Worm (Caenorhabditis elegans) whole organism, L4 larva: ENCODE measurements around the gene glb-7.

Experiments used
- D1046.2 ChIP-seq: fragments of 200-800 bp; sonication (Bioruptor generic); IDR thresholded peaks from 2 replicates; pipeline ENCODE4 v1.3.6; 2022; ENCODE audit warnings: missing genetic modification characterization, missing compliant biosample characterization
- F10B5.3 ChIP-seq: sonication (generic microtip); optimal IDR thresholded peaks from 2 replicates; lab custom pipeline; 2016; ENCODE audit warnings: mild to moderate bottlenecking, missing genetic modification characterization, missing compliant biosample characterization
- F44E2.7 ChIP-seq: fragments of 200-800 bp; sonication (Bioruptor generic); IDR thresholded peaks from 2 replicates; pipeline ENCODE4 v2.1.2; 2022; ENCODE audit warnings: missing genetic modification characterization, missing compliant biosample characterization
- R02D3.7 ChIP-seq: fragments of 150-350 bp; sonication (generic microtip); optimal IDR thresholded peaks from 3 replicates; lab custom pipeline; 2014; ENCODE audit warnings: missing biosample characterization, missing genetic modification characterization
- Y105C5A.15 ChIP-seq: fragments of 200-800 bp; sonication (Bioruptor generic); IDR thresholded peaks from 2 replicates; pipeline ENCODE4 v1.3.6; 2022; ENCODE audit warnings: missing genetic modification characterization, missing compliant biosample characterization
- Y48G9A.11 ChIP-seq: fragments of 200-800 bp; sonication (Bioruptor generic); IDR thresholded peaks from 2 replicates; pipeline ENCODE4 v1.3.6; 2022; ENCODE audit warnings: missing genetic modification reagents, missing genetic modification characterization, missing compliant biosample characterization
- Y75B8A.6 ChIP-seq: fragments of 200-800 bp; sonication (Bioruptor generic); IDR thresholded peaks from 2 replicates; pipeline ENCODE4 v1.3.6; 2022; ENCODE audit warnings: missing genetic modification reagents, missing genetic modification characterization, missing compliant biosample characterization
- ZK546.5 ChIP-seq, 2 experiments: sonication (generic microtip); optimal IDR thresholded peaks; 2 replicates each; lab custom pipeline; 2017; ENCODE audit warnings: missing biosample characterization in 2 of 2, missing genetic modification characterization in 2 of 2
- aha-1 ChIP-seq: fragments of 150-350 bp; peaks from one replicate; lab custom pipeline; 2014; ENCODE audit warnings: missing biosample characterization, missing genetic modification characterization
- aly-2 ChIP-seq: sonication (generic microtip); optimal IDR thresholded peaks from 2 replicates; lab custom pipeline; 2018; ENCODE audit warnings: missing biosample characterization, missing genetic modification characterization
- ama-1 ChIP-seq: fragments of 150-350 bp; optimal IDR thresholded peaks from 2 replicates; lab custom pipeline; 2014; ENCODE audit warnings: inconsistent platforms, mixed read lengths
- cey-2 ChIP-seq: sonication (generic microtip); optimal IDR thresholded peaks from 3 replicates; lab custom pipeline; 2017; ENCODE audit warnings: missing genetic modification characterization, mild to moderate bottlenecking, missing compliant biosample characterization, antibody characterized with exemption, borderline replicate concordance; ENCODE audit not compliant: insufficient read depth
- ctbp-1 ChIP-seq: fragments of 200-800 bp; sonication (Bioruptor generic); IDR thresholded peaks from 2 replicates; pipeline ENCODE4 v1.3.6; 2022; ENCODE audit warnings: missing genetic modification reagents, missing genetic modification characterization, missing compliant biosample characterization
- dmd-6 ChIP-seq: fragments of 200-800 bp; sonication (Bioruptor generic); IDR thresholded peaks from 2 replicates; pipeline ENCODE4 v1.3.6; 2022; ENCODE audit warnings: missing genetic modification reagents, missing genetic modification characterization, missing compliant biosample characterization
- dpl-1 ChIP-seq: fragments of 150-350 bp; optimal IDR thresholded peaks from 2 replicates; lab custom pipeline; 2014; ENCODE audit warnings: missing biosample characterization, missing genetic modification reagents, missing genetic modification characterization
- dve-1 ChIP-seq: sonication (generic microtip); optimal IDR thresholded peaks from 2 replicates; lab custom pipeline; 2017; ENCODE audit warnings: antibody characterized with exemption, mild to moderate bottlenecking, missing genetic modification characterization, missing compliant biosample characterization; ENCODE audit not compliant: insufficient read depth
- egl-43 ChIP-seq: fragments of 200-800 bp; sonication (Bioruptor generic); IDR thresholded peaks from 2 replicates; pipeline ENCODE4 v1.3.6; 2022; ENCODE audit warnings: missing genetic modification reagents, missing genetic modification characterization, missing compliant biosample characterization
- gei-8 ChIP-seq: fragments of 200-800 bp; sonication (Bioruptor generic); optimal IDR thresholded peaks from 2 replicates; lab custom pipeline; 2018; ENCODE audit warnings: mild to moderate bottlenecking, missing genetic modification characterization, missing compliant biosample characterization
- hlh-11 ChIP-seq: fragments of 200-800 bp; sonication (Bioruptor generic); optimal IDR thresholded peaks from 2 replicates; lab custom pipeline; 2018; ENCODE audit warnings: mild to moderate bottlenecking, missing genetic modification characterization, missing compliant biosample characterization
- hlh-30 ChIP-seq: sonication (generic microtip); optimal IDR thresholded peaks from 2 replicates; lab custom pipeline; 2017; ENCODE audit warnings: antibody characterized with exemption, mild to moderate bottlenecking, missing genetic modification characterization, missing compliant biosample characterization; ENCODE audit not compliant: insufficient read depth
- lin-29 ChIP-seq: fragments of 200-800 bp; sonication (Bioruptor generic); IDR thresholded peaks from 2 replicates; pipeline ENCODE4 v1.3.6; 2022; ENCODE audit warnings: missing genetic modification reagents, missing genetic modification characterization, missing compliant biosample characterization
- lin-39 ChIP-seq: fragments of 150-350 bp; optimal IDR thresholded peaks from 2 replicates; lab custom pipeline; 2014; ENCODE audit warnings: missing biosample characterization, missing genetic modification reagents, missing genetic modification characterization
- lsy-2 ChIP-seq, 2 experiments: fragments of 150-350 bp in 1 of 2; sonication (generic microtip) in 1 of 2; optimal IDR thresholded peaks; 2 replicates each; lab custom pipeline; 2014 to 2017; ENCODE audit warnings: missing biosample characterization in 2 of 2, missing genetic modification characterization in 2 of 2
- madf-9 ChIP-seq: fragments of 200-800 bp; sonication (Bioruptor generic); conservative IDR thresholded peaks from 2 replicates; pipeline ENCODE4 v1.3.6; 2022; ENCODE audit warnings: missing genetic modification reagents, missing genetic modification characterization, missing compliant biosample characterization
- mdl-1 ChIP-seq, 2 experiments: fragments of 150-350 bp in 1 of 2; sonication (generic microtip) in 1 of 2; optimal IDR thresholded peaks; 2 replicates each; lab custom pipeline; 2014 to 2017; ENCODE audit warnings: missing biosample characterization in 2 of 2, missing genetic modification characterization in 2 of 2
- mep-1 ChIP-seq: fragments of 150-350 bp; sonication (generic microtip); optimal IDR thresholded peaks from 3 replicates; lab custom pipeline; 2014; ENCODE audit warnings: missing biosample characterization, missing genetic modification characterization
- mes-2 ChIP-seq: sonication (generic microtip); optimal IDR thresholded peaks from 2 replicates; lab custom pipeline; 2016; ENCODE audit warnings: missing genotype, mild to moderate bottlenecking, missing genetic modification characterization, missing compliant biosample characterization; ENCODE audit not compliant: poor library complexity, severe bottlenecking
- mxl-2 ChIP-seq: fragments of 200-800 bp; sonication (Bioruptor generic); conservative IDR thresholded peaks from 2 replicates; pipeline ENCODE4 v1.3.6; 2022; ENCODE audit warnings: missing genetic modification reagents, missing genetic modification characterization, missing compliant biosample characterization
- mxl-3 ChIP-seq: fragments of 200-800 bp; sonication (Bioruptor generic); optimal IDR thresholded peaks from 2 replicates; lab custom pipeline; 2018; ENCODE audit warnings: mild to moderate bottlenecking, missing genetic modification characterization, missing compliant biosample characterization
- nhr-10 ChIP-seq: fragments of 150-350 bp; optimal IDR thresholded peaks from 2 replicates; lab custom pipeline; 2014; ENCODE audit warnings: missing biosample characterization, missing genetic modification characterization
- nhr-102 ChIP-seq: sonication (generic microtip); optimal IDR thresholded peaks from 2 replicates; lab custom pipeline; 2016; ENCODE audit warnings: mild to moderate bottlenecking, missing genetic modification characterization, moderate library complexity, missing compliant biosample characterization
- nhr-237 ChIP-seq: sonication (generic microtip); optimal IDR thresholded peaks from 2 replicates; lab custom pipeline; 2017; ENCODE audit warnings: missing biosample characterization, missing genetic modification characterization
- nhr-28 ChIP-seq: fragments of 150-350 bp; optimal IDR thresholded peaks from 2 replicates; lab custom pipeline; 2014; ENCODE audit warnings: missing biosample characterization, missing genetic modification characterization
- nhr-41 ChIP-seq: fragments of 200-800 bp; sonication (Bioruptor generic); IDR thresholded peaks from 2 replicates; pipeline ENCODE4 v1.3.6; 2022; ENCODE audit warnings: missing genetic modification reagents, missing genetic modification characterization, missing compliant biosample characterization
- nhr-42 ChIP-seq: fragments of 200-800 bp; sonication (Bioruptor generic); IDR thresholded peaks from 2 replicates; pipeline ENCODE4 v1.3.6; 2022; ENCODE audit warnings: missing genetic modification characterization, missing compliant biosample characterization
- nhr-48 ChIP-seq: sonication (generic microtip); optimal IDR thresholded peaks from 2 replicates; lab custom pipeline; 2016; ENCODE audit warnings: mild to moderate bottlenecking, missing genetic modification characterization, missing compliant biosample characterization
- nhr-6 ChIP-seq: fragments of 150-350 bp; optimal IDR thresholded peaks from 2 replicates; lab custom pipeline; 2014; ENCODE audit warnings: missing biosample characterization, missing genetic modification characterization
- sdz-12 ChIP-seq: fragments of 200-800 bp; sonication (Bioruptor generic); optimal IDR thresholded peaks from 2 replicates; lab custom pipeline; 2018; ENCODE audit warnings: mild to moderate bottlenecking, missing genetic modification characterization, missing compliant biosample characterization
- tra-1 ChIP-seq: fragments of 200-800 bp; sonication (Bioruptor generic); IDR thresholded peaks from 2 replicates; pipeline ENCODE4 v1.3.6; 2022; ENCODE audit warnings: missing genetic modification reagents, missing genetic modification characterization, missing compliant biosample characterization
- unc-39 ChIP-seq: sonication (generic microtip); optimal IDR thresholded peaks from 2 replicates; lab custom pipeline; 2017; ENCODE audit warnings: missing biosample characterization, missing genetic modification characterization
- unc-62 ChIP-seq, 3 experiments: fragments of 150-350 bp in 1 of 3; sonication (generic microtip); optimal IDR thresholded peaks in 2 of 3; peaks in 1 of 3; 1 replicate in 1 of 3; 2 replicates in 2 of 3; lab custom pipeline; 2014 to 2017; ENCODE audit warnings: missing biosample characterization in 3 of 3, missing genetic modification characterization in 3 of 3, missing genetic modification reagents in 3 of 3, missing genotype in 1 of 3
- zfp-3 ChIP-seq: fragments of 200-800 bp; sonication (Bioruptor generic); conservative IDR thresholded peaks from 2 replicates; pipeline ENCODE4 v1.3.6; 2022; ENCODE audit warnings: missing genetic modification reagents, missing genetic modification characterization, missing compliant biosample characterization
- ztf-11 ChIP-seq: fragments of 150-350 bp; optimal IDR thresholded peaks from 2 replicates; lab custom pipeline; 2014; ENCODE audit warnings: missing biosample characterization, missing genetic modification characterization
- ztf-7 ChIP-seq: fragments of 150-350 bp; optimal IDR thresholded peaks from 2 replicates; lab custom pipeline; 2014; ENCODE audit warnings: missing biosample characterization, missing genetic modification characterization

The glb-7 gene

DNA sequence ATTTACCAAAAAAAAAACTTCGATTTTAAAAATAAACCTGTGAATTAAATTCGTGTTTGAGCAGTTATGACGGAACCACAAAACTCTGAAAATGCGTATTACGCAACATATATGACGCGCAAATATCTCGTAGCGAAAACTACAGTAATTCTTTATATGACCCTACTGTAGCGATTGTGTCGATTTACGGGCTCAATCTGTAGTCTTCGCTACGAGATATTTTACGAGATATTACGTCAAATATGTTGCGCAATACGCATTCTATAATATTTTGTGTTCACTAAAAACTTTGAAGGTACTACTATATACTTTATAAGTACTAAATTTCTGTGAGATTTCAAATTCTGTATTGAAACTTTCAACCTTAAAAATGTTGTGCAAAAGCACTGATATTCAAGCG lies 14.9 kb downstream of the glb-7 start:
- TF ChIP-seq nhr-42 (GFP tag; lab: Robert Waterston, UW) (no peak), Y48G9A.11 (GFP tag; lab: Robert Waterston, UW) (no peak), lsy-2 (tag; optimal IDR thresholded peaks at IDR 0.05; lab: Kevin White, UChicago) (no peak), nhr-237 (tag; lab: Kevin White, UChicago) (no peak)

DNA sequence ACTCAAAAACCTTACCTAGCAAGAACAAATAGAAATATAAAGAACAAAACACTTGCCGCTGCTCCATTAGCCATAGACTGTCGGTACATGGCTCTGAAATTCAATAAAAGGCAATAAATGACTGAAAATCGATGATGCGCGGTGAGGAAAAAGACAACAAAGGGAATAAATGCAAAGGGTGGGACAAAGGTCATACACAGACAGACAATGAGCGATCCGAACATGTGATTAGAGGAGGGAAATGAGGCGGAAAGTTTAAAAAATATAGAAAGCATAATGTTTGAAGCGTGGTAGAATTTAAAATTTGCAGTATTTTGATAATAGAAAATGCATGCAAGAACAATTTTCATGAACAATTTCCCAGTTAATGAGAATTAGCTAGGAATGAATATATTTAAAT lies 18.0 kb downstream of the glb-7 start, which contains the start of gene C54E4.12:
Gene C54E4.12, minus strand, starts transcription at position 101 of the 400 bp plus-strand sequence.
- TF ChIP-seq nhr-6 (tag; lab: Kevin White, UChicago) (no peak), dmd-6 (GFP tag; lab: Robert Waterston, UW) (no peak), nhr-10 (tag; lab: Kevin White, UChicago) (no peak), egl-43 (GFP tag; lab: Robert Waterston, UW) (no peak), unc-62 (GFP tag; optimal IDR thresholded peaks at IDR 0.05 in 1 of 2; lab: Kevin White, UChicago) (no peak), unc-62 (tag; optimal IDR thresholded peaks at IDR 0.05; lab: Kevin White, UChicago) (no peak)

DNA sequence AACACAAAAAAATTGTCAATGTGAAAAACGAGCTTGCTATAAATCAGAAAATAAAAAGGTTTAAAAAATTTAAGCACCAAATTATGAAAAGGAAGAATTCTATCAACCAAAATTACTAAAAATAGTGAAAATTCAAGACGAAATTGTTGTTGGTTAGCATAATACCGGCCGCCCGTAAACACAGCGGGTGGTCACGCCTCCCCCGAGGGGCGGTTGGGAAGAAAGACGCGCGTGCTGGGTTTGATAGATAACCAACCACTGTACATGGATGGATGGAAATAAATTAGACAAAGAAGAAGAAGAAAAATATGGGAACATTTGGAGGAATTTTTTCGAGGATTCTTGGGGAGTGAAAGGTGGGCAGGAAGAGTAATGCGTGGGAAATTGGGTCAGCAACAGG lies 19.7 kb downstream of the glb-7 start:
- TF ChIP-seq dpl-1 (GFP tag; lab: Kevin White, UChicago) (no peak), D1046.2 (GFP tag; lab: Robert Waterston, UW) (no peak), Y75B8A.6 (GFP tag; lab: Robert Waterston, UW) (no peak), mxl-3 (no peak), lin-39 (no peak), Y105C5A.15 (GFP tag; lab: Robert Waterston, UW) (no peak), nhr-41 (GFP tag; lab: Robert Waterston, UW) (no peak), aly-2 (no peak), ctbp-1 (GFP tag; lab: Robert Waterston, UW) (no peak), sdz-12 (no peak), gei-8 (GFP tag; lab: Kevin White, UChicago) (no peak), F44E2.7 (GFP tag; lab: Robert Waterston, UW) (no peak)

DNA sequence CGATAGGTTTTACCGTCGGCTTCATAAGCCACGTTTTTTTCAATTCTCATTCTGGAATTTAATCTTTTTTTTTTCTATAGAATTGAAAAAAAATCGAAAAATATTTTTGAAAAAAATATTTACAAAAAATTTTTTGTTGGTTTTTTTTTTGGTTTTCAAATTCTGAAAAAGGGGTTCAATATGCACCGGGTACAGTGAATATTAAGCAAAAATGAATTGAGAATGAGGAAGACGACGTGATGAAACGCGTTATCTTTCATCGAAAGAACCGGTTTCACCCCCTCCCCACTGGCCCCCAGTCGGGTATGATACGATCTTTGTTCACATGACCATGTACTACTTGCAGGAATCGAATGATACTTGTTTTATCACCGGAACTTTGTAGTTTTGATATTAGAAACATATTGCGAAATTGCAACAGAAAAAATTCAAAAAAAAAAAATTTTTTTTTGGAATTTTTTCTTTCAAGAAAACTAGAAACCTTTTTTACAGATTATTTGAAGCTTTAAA lies 26.7 kb downstream of the glb-7 start, which contains the start of gene C54E4.5:
Gene C54E4.5, minus strand, starts transcription at position 51 of the 510 bp plus-strand sequence.
- TF ChIP-seq lin-39 (no peak), hlh-30 (peak; percentile 63), lin-29 (no peak), nhr-28 (tag; lab: Kevin White, UChicago) (peak; percentile 70), mdl-1 (tag; optimal IDR thresholded peaks at IDR 0.05; lab: Kevin White, UChicago) (peak in 1 of 2 experiments; percentile 29), madf-9 (no peak), dmd-6 (GFP tag; lab: Robert Waterston, UW) (peak; percentile 38), hlh-11 (peak; percentile 50), nhr-48 (peak; percentile 94), dve-1 (tag; lab: Kevin White, UChicago) (peak; percentile 10), mxl-3 (peak; percentile 17), cey-2 (tag; lab: Kevin White, UChicago) (peak; percentile 14), ztf-7 (tag; lab: Kevin White, UChicago) (no peak), tra-1 (GFP tag; lab: Robert Waterston, UW) (no peak), dpl-1 (GFP tag; lab: Kevin White, UChicago) (no peak), aha-1 (tag; lab: Kevin White, UChicago) (peak; percentile 56)

DNA sequence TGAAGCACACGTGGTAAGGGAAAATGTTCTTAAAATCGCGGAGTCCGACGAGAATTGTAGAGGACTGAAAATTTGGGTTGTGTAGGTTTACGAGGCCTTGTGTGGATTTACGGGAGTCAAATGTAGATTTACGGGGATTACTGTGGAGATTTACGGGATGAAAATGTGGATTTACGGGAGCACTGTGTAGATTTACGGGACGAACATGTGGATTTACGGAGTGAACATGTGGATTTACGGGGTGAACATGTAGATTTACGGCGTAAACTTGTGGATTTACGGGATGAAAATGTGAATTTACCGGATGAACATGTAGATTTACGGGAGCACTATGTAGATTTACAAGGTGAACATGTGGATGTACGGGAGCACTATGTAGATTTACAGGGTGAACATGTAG lies 33.7 kb downstream of the glb-7 start:
- TF ChIP-seq mes-2 (tag; lab: Kevin White, UChicago) (no peak), unc-39 (tag; lab: Kevin White, UChicago) (no peak), nhr-41 (GFP tag; lab: Robert Waterston, UW) (no peak), zfp-3 (GFP tag; lab: Robert Waterston, UW) (no peak), F10B5.3 (tag; lab: Kevin White, UChicago) (no peak), mdl-1 (tag; optimal IDR thresholded peaks at IDR 0.05; lab: Kevin White, UChicago) (no peak), mxl-2 (no peak), nhr-102 (tag; lab: Kevin White, UChicago) (no peak), R02D3.7 (tag; lab: Kevin White, UChicago) (no peak), ztf-11 (tag; lab: Kevin White, UChicago) (no peak), madf-9 (no peak), ZK546.5 (tag; optimal IDR thresholded peaks at IDR 0.05; lab: Kevin White, UChicago) (no peak), ama-1 (lab: Kevin White, UChicago) (no peak), lin-39 (no peak), mep-1 (tag; lab: Kevin White, UChicago) (no peak)
